Fruit fly (Drosophila melanogaster) whole organism, prepupa: ENCODE data around the gene CG12662.

Experiments
- CG10631 ChIP-seq: fragments of 200-800 bp; sonication (Bioruptor generic); optimal IDR thresholded peaks from 2 replicates; lab custom pipeline; 2016; ENCODE audit warnings: missing biosample characterization, missing genetic modification characterization
- CG10669 ChIP-seq: fragments of 200-800 bp; sonication (Bioruptor generic); optimal IDR thresholded peaks from 3 replicates; lab custom pipeline; 2018; ENCODE audit warnings: missing biosample characterization, mild to moderate bottlenecking, missing genetic modification characterization, moderate library complexity
- CG11294 ChIP-seq: fragments of 200-800 bp; sonication (Bioruptor generic); IDR thresholded peaks from 2 replicates; pipeline ENCODE4 v1.3.6; 2022; ENCODE audit warnings: missing biosample characterization, missing genetic modification characterization
- CG11902 ChIP-seq: fragments of 200-800 bp; sonication (Bioruptor generic); optimal IDR thresholded peaks from 3 replicates; lab custom pipeline; 2016; ENCODE audit warnings: missing biosample characterization, missing genetic modification characterization
- CG16779 ChIP-seq: fragments of 200-800 bp; sonication (Bioruptor generic); optimal IDR thresholded peaks from 3 replicates; lab custom pipeline; 2017; ENCODE audit warnings: missing biosample characterization, mild to moderate bottlenecking, missing genetic modification characterization
- CG4318 ChIP-seq: fragments of 200-800 bp; sonication (Bioruptor generic); optimal IDR thresholded peaks from 3 replicates; lab custom pipeline; 2017; ENCODE audit warnings: missing biosample characterization, mild to moderate bottlenecking, missing genetic modification characterization
- CG6163 ChIP-seq: fragments of 200-800 bp; sonication (Bioruptor generic); IDR thresholded peaks from 3 replicates; pipeline ENCODE4 v1.3.6; 2022; ENCODE audit warnings: missing biosample characterization, missing genetic modification characterization
- CG6276 ChIP-seq: fragments of 200-800 bp; sonication (Bioruptor generic); optimal IDR thresholded peaks from 2 replicates; lab custom pipeline; 2017; ENCODE audit warnings: missing biosample characterization, mild to moderate bottlenecking, missing genetic modification characterization
- CG6808 ChIP-seq: fragments of 200-800 bp; sonication (Bioruptor generic); optimal IDR thresholded peaks from 3 replicates; lab custom pipeline; 2017; ENCODE audit warnings: missing biosample characterization, missing genetic modification characterization, mild to moderate bottlenecking, moderate library complexity, missing genetic modification reagents
- CG6854 ChIP-seq: fragments of 200-800 bp; sonication (Bioruptor generic); optimal IDR thresholded peaks from 2 replicates; lab custom pipeline; 2017; ENCODE audit warnings: missing biosample characterization, mild to moderate bottlenecking, missing genetic modification characterization
- CG7368 ChIP-seq: fragments of 200-800 bp; sonication (Bioruptor generic); optimal IDR thresholded peaks from 3 replicates; lab custom pipeline; 2016; ENCODE audit warnings: missing biosample characterization, missing genetic modification characterization
- CG8119 ChIP-seq: fragments of 200-800 bp; sonication (Bioruptor generic); IDR thresholded peaks from 3 replicates; pipeline ENCODE4 v1.3.6; 2022; ENCODE audit warnings: missing biosample characterization, missing genetic modification characterization
- Eip78C ChIP-seq: fragments of 200-800 bp; sonication (Bioruptor generic); peaks from one replicate; lab custom pipeline; 2016; ENCODE audit warnings: missing biosample characterization, missing genetic modification characterization
- Eip93F ChIP-seq: fragments of 200-800 bp; sonication (Bioruptor generic); optimal IDR thresholded peaks from 2 replicates; lab custom pipeline; 2016; ENCODE audit warnings: missing biosample characterization, mild to moderate bottlenecking, missing genetic modification characterization
- Ets21C ChIP-seq: fragments of 200-800 bp; sonication (Bioruptor generic); optimal IDR thresholded peaks from 3 replicates; lab custom pipeline; 2016; ENCODE audit warnings: missing biosample characterization, missing genetic modification characterization
- Ets96B ChIP-seq: fragments of 200-800 bp; optimal IDR thresholded peaks from 2 replicates; lab custom pipeline; 2019; ENCODE audit warnings: missing biosample characterization, mild to moderate bottlenecking, missing genetic modification characterization, moderate library complexity
- Hr38 ChIP-seq: sonication (Bioruptor generic); optimal IDR thresholded peaks from 2 replicates; lab custom pipeline; 2016; ENCODE audit warnings: missing biosample characterization, missing genetic modification characterization
- Hr39 ChIP-seq: fragments of 200-800 bp; sonication (Bioruptor generic); optimal IDR thresholded peaks from 2 replicates; lab custom pipeline; 2016; ENCODE audit warnings: missing biosample characterization, missing genetic modification characterization
- Hr4 ChIP-seq: fragments of 200-800 bp; sonication (Bioruptor generic); optimal IDR thresholded peaks from 3 replicates; lab custom pipeline; 2016; ENCODE audit warnings: missing biosample characterization, missing genetic modification characterization
- Lpt ChIP-seq: fragments of 200-800 bp; sonication (Bioruptor generic); optimal IDR thresholded peaks from 3 replicates; lab custom pipeline; 2016; ENCODE audit warnings: missing biosample characterization, missing genetic modification characterization
- Met ChIP-seq: fragments of 200-800 bp; sonication (Bioruptor generic); optimal IDR thresholded peaks from 3 replicates; lab custom pipeline; 2016; ENCODE audit warnings: missing biosample characterization, missing genetic modification characterization
- OdsH ChIP-seq: fragments of 200-800 bp; sonication (Bioruptor generic); optimal IDR thresholded peaks from 3 replicates; lab custom pipeline; 2016; ENCODE audit warnings: missing biosample characterization, missing genetic modification characterization
- Sox102F ChIP-seq: fragments of 200-800 bp; sonication (Bioruptor generic); optimal IDR thresholded peaks from 2 replicates; lab custom pipeline; 2016; ENCODE audit warnings: missing biosample characterization, mild to moderate bottlenecking, missing genetic modification characterization
- Sox14 ChIP-seq: fragments of 200-800 bp; sonication (Bioruptor generic); optimal IDR thresholded peaks from 3 replicates; lab custom pipeline; 2016; ENCODE audit warnings: missing biosample characterization, missing genetic modification characterization
- Sox15 ChIP-seq: fragments of 200-800 bp; sonication (Bioruptor generic); optimal IDR thresholded peaks from 3 replicates; lab custom pipeline; 2016; ENCODE audit warnings: missing biosample characterization, missing genetic modification characterization
- dsx ChIP-seq: fragments of 200-800 bp; optimal IDR thresholded peaks from 3 replicates; lab custom pipeline; 2019; ENCODE audit warnings: missing biosample characterization, mild to moderate bottlenecking, missing genetic modification characterization, moderate library complexity; ENCODE audit not compliant: poor library complexity, severe bottlenecking
- eg ChIP-seq: fragments of 200-800 bp; sonication (Bioruptor generic); IDR thresholded peaks from 3 replicates; pipeline ENCODE4 v1.3.6; 2022; ENCODE audit warnings: missing biosample characterization, missing genetic modification characterization
- esn ChIP-seq: fragments of 200-800 bp; sonication (Bioruptor generic); optimal IDR thresholded peaks from 2 replicates; lab custom pipeline; 2016; ENCODE audit warnings: missing biosample characterization, mild to moderate bottlenecking, missing genetic modification characterization, moderate library complexity
- fd59A ChIP-seq: fragments of 200-800 bp; sonication (Bioruptor generic); optimal IDR thresholded peaks from 2 replicates; lab custom pipeline; 2017; ENCODE audit warnings: missing biosample characterization, mild to moderate bottlenecking, missing genetic modification characterization, missing genetic modification reagents
- fkh ChIP-seq: fragments of 200-800 bp; sonication (Bioruptor generic); optimal IDR thresholded peaks from 3 replicates; lab custom pipeline; 2017; ENCODE audit warnings: missing biosample characterization, mild to moderate bottlenecking, missing genetic modification characterization, moderate library complexity
- lz ChIP-seq: fragments of 200-800 bp; sonication (Bioruptor generic); optimal IDR thresholded peaks from 3 replicates; lab custom pipeline; 2016; ENCODE audit warnings: missing biosample characterization, missing genetic modification characterization
- pdm3 ChIP-seq: fragments of 200-800 bp; sonication (Bioruptor generic); optimal IDR thresholded peaks from 3 replicates; lab custom pipeline; 2016; ENCODE audit warnings: missing biosample characterization, missing genetic modification characterization
- salr ChIP-seq, 2 experiments: fragments of 200-800 bp; sonication (Bioruptor generic); optimal IDR thresholded peaks; 3 replicates each; lab custom pipeline; 2016 to 2018; ENCODE audit warnings: missing biosample characterization in 2 of 2, missing genetic modification characterization in 2 of 2, mild to moderate bottlenecking in 1 of 2
- spab ChIP-seq: fragments of 200-800 bp; sonication (Bioruptor generic); optimal IDR thresholded peaks from 2 replicates; lab custom pipeline; 2017; ENCODE audit warnings: missing biosample characterization, mild to moderate bottlenecking, missing genetic modification characterization, missing genetic modification reagents
- ss ChIP-seq, 2 experiments: fragments of 200-800 bp; sonication (Bioruptor generic); optimal IDR thresholded peaks; 2 replicates in 1 of 2; 3 replicates in 1 of 2; lab custom pipeline; 2017 to 2018; ENCODE audit warnings: mild to moderate bottlenecking in 2 of 2, missing biosample characterization in 2 of 2, missing genetic modification characterization in 2 of 2, moderate library complexity in 1 of 2
- svp ChIP-seq: fragments of 200-800 bp; sonication (Bioruptor generic); peaks from one replicate; lab custom pipeline; 2016; ENCODE audit warnings: missing biosample characterization, missing genetic modification characterization
- topi ChIP-seq: fragments of 200-800 bp; sonication (Bioruptor generic); optimal IDR thresholded peaks from 3 replicates; lab custom pipeline; 2016; ENCODE audit warnings: missing biosample characterization, missing genetic modification characterization
- vri ChIP-seq: fragments of 200-800 bp; sonication (Bioruptor generic); optimal IDR thresholded peaks from 3 replicates; lab custom pipeline; 2016; ENCODE audit warnings: missing biosample characterization, mild to moderate bottlenecking, missing genetic modification characterization

Gene CG12662

DNA sequence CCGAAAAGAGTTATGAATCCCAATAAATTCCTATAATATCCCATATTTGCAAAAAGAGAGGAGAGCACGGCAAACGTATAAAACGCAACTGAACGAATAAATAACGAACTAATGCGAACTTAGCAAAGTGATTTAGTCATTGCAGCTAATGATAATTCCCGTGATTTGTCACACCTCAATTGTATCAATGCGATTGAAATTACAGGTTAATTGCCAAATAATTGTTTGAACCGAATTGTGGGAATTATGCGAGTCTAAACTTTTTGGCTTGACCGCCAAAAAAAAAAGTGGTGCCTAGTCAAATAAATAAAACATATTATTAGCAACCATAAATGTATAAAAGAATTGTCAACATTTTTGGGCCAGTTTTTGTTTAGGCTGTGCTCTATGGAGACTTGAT lies at the start of gene CG12662:
Gene CG12662, minus strand, starts transcription at position 101 of the 400 bp plus-strand sequence.
- TF ChIP-seq topi (GFP tag; lab: Kevin White, UChicago) (no peak), Sox102F (GFP tag; lab: Kevin White, UChicago) (no peak), Met (GFP tag; lab: Kevin White, UChicago) (no peak), Hr38 (GFP tag; lab: Kevin White, UChicago) (no peak), Sox14 (GFP tag; lab: Kevin White, UChicago) (no peak), Ets96B (tag; lab: Kevin White, UChicago) (no peak), eg (GFP tag; lab: Robert Waterston, UW) (no peak), fd59A (no peak), CG6276 (no peak), dsx (GFP tag; lab: Kevin White, UChicago) (no peak), CG11902 (GFP tag; lab: Kevin White, UChicago) (no peak), ss (GFP tag; optimal IDR thresholded peaks at IDR 0.05; lab: Kevin White, UChicago) (no peak), spab (GFP tag; lab: Kevin White, UChicago) (no peak), CG7368 (no peak)

DNA sequence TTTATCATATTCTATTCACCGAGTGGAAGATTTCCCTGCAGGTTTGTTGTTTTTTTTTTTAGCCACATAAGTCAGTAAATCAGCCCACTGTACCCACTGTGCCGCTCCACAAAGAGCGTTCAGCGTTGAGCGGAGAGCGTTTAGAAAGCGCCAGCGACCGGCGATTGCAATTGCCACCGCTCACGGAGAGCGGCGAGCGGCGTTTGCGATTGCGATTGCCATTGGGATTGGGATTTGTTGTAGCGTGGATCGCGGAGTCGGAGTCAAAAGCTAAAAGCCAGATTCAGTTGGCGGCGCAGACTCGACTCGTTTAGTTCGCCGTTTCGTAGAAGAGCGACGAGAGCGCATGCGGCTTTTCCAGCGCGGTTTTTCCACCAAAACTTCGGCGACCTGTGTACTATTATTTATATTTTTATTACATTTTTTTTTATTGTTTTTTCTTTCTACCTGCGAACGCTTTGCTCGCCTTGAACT lies 45.7 kb upstream of the CG12662 start, which contains the start of gene Nost:
Gene Nost, plus strand, starts transcription at position 306 of the 474 bp plus-strand sequence.
- TF ChIP-seq Sox15 (GFP tag; lab: Kevin White, UChicago) (no peak), OdsH (GFP tag; lab: Kevin White, UChicago) (no peak), Eip78C (GFP tag; lab: Kevin White, UChicago) (peak; percentile 24), CG6276 (peak; percentile 5), Eip93F (GFP tag; lab: Kevin White, UChicago) (peak; percentile 11), svp (GFP tag; lab: Kevin White, UChicago) (peak; percentile 92), Sox102F (GFP tag; lab: Kevin White, UChicago) (peak; percentile 14), vri (GFP tag; lab: Kevin White, UChicago) (peak; percentile 54), CG8119 (GFP tag; lab: Robert Waterston, UW) (peak; percentile 27; the same call in 1 of the 3 replicates), CG11294 (GFP tag; lab: Robert Waterston, UW) (no peak), CG6854 (GFP tag; lab: Kevin White, UChicago) (peak; percentile 96), CG6163 (peak; percentile 64; the same call in 2 of the 3 replicates)

DNA sequence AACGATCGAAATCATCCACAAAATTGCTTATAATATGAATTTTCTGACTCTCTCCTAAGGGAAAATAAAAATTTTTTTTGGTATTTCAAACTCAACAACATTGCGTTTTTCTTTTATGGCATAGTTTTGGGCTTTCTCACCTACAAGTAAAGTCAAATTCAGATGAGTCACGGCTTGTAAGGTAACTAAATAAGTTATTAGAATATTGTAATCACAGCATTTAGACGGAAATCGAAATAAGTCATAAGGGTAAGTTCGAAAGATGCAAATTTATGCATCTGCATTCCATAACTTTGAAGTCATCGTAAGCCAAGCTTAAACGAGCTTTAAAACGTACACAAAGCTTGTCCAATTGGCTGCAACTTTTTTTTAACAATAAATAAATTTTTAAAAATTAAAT lies 45.2 kb upstream of the CG12662 start:
- TF ChIP-seq CG6808 (no peak), CG11294 (GFP tag; lab: Robert Waterston, UW) (no peak), lz (GFP tag; lab: Kevin White, UChicago) (no peak), Lpt (GFP tag; lab: Kevin White, UChicago) (no peak), CG10631 (GFP tag; lab: Kevin White, UChicago) (no peak), CG4318 (no peak), salr (GFP tag; optimal IDR thresholded peaks at IDR 0.05; lab: Kevin White, UChicago) (no peak), Hr39 (GFP tag; lab: Kevin White, UChicago) (no peak), esn (GFP tag; lab: Kevin White, UChicago) (no peak)
- TF ChIP-seq, all 60 proteins: peak for 0

DNA sequence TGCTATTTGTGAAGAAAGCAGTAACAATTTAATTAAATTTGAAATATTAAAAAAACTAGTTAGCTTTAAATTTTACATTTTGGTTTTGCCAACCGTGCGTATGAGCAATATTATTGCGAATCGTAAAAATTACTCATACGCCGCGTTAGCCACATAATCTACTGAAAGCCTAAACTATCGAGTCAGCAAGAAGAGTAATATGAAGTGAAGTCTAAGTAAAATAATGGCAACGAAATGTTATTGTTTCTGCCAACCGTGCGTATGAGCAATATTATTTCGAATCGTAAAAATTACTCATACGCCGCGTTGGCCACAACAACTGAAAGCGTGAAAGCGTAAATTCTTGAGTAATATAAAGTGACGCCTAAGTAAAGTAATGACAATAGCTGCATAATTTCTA lies 35.9 kb upstream of the CG12662 start:
- no peak for TF ChIP-seq OdsH (GFP tag; lab: Kevin White, UChicago)
- TF ChIP-seq fkh (GFP tag; lab: Kevin White, UChicago), result no peak
- no peak for TF ChIP-seq CG10669 (GFP tag; lab: Kevin White, UChicago)
- TF ChIP-seq Ets21C (GFP tag; lab: Kevin White, UChicago), result no peak
- no peak for TF ChIP-seq lz (GFP tag; lab: Kevin White, UChicago)
- TF ChIP-seq CG7368, result no peak
- no peak for TF ChIP-seq fd59A
- no peak for TF ChIP-seq eg (GFP tag; lab: Robert Waterston, UW)
- TF ChIP-seq pdm3 (GFP tag; lab: Kevin White, UChicago), result no peak
- TF ChIP-seq dsx (GFP tag; lab: Kevin White, UChicago), result no peak
- no peak for TF ChIP-seq Sox15 (GFP tag; lab: Kevin White, UChicago)
- TF ChIP-seq CG8119 (GFP tag; lab: Robert Waterston, UW), result no peak
- no peak for TF ChIP-seq CG16779
- no peak for TF ChIP-seq CG11294 (GFP tag; lab: Robert Waterston, UW)
- no peak for TF ChIP-seq Hr4 (GFP tag; lab: Kevin White, UChicago)
- TF ChIP-seq CG6276, result no peak
